Fruit fly (Drosophila melanogaster) whole organism, adult: ENCODE data around the gene Sap47.
A peak's percentile ranks its signal among the peaks of the same experiment; 100 is the strongest.

ENCODE experiments used
- CG11617 ChIP-seq: fragments of 200-800 bp; sonication (Bioruptor generic); optimal IDR thresholded peaks from 2 replicates; lab custom pipeline; 2017; ENCODE audit warnings: mild to moderate bottlenecking, missing biosample characterization, missing genetic modification reagents, missing genetic modification characterization
- CG12768 ChIP-seq: fragments of 200-800 bp; sonication (Bioruptor generic); optimal IDR thresholded peaks from 2 replicates; lab custom pipeline; 2017; ENCODE audit warnings: missing biosample characterization, missing genetic modification characterization, mild to moderate bottlenecking, moderate library complexity, missing genetic modification reagents
- CG14711 ChIP-seq: fragments of 200-800 bp; sonication (Bioruptor generic); optimal IDR thresholded peaks from 2 replicates; lab custom pipeline; 2018; ENCODE audit warnings: missing biosample characterization, mild to moderate bottlenecking, missing genetic modification characterization, moderate library complexity
- CG1620 ChIP-seq: fragments of 200-800 bp; sonication (Bioruptor generic); optimal IDR thresholded peaks from 2 replicates; lab custom pipeline; 2016; ENCODE audit warnings: missing biosample characterization, missing genetic modification characterization
- CG33017 ChIP-seq: fragments of 200-800 bp; sonication (Bioruptor generic); optimal IDR thresholded peaks from 2 replicates; lab custom pipeline; 2018; ENCODE audit warnings: missing biosample characterization, mild to moderate bottlenecking, missing genetic modification characterization, moderate library complexity
- CG5204 ChIP-seq: fragments of 200-800 bp; sonication (Bioruptor generic); optimal IDR thresholded peaks from 2 replicates; lab custom pipeline; 2016; ENCODE audit warnings: missing biosample characterization, missing genetic modification characterization
- CG7045 ChIP-seq: fragments of 200-800 bp; sonication (Bioruptor generic); optimal IDR thresholded peaks from 2 replicates; lab custom pipeline; 2017; ENCODE audit warnings: missing biosample characterization, mild to moderate bottlenecking, missing genetic modification characterization
- CG7101 ChIP-seq: fragments of 200-800 bp; sonication (Bioruptor generic); optimal IDR thresholded peaks from 2 replicates; lab custom pipeline; 2018; ENCODE audit warnings: missing biosample characterization, mild to moderate bottlenecking, missing genetic modification characterization, moderate library complexity
- Clk ChIP-seq: fragments of 200-800 bp; sonication (Bioruptor generic); optimal IDR thresholded peaks from 2 replicates; lab custom pipeline; 2017; ENCODE audit warnings: missing biosample characterization, missing genetic modification characterization
- Crg-1 ChIP-seq: fragments of 200-800 bp; sonication (Bioruptor generic); optimal IDR thresholded peaks from 2 replicates; lab custom pipeline; 2016; ENCODE audit warnings: missing biosample characterization, missing genetic modification characterization
- Hr96 ChIP-seq: fragments of 200-800 bp; sonication (Bioruptor generic); optimal IDR thresholded peaks from 2 replicates; lab custom pipeline; 2016; ENCODE audit warnings: missing biosample characterization, missing genetic modification characterization
- Mnt ChIP-seq: fragments of 200-800 bp; sonication (Bioruptor generic); optimal IDR thresholded peaks from 2 replicates; lab custom pipeline; 2016; ENCODE audit warnings: missing biosample characterization, mild to moderate bottlenecking, missing genetic modification characterization
- bab1 ChIP-seq: fragments of 200-800 bp; sonication (Bioruptor generic); optimal IDR thresholded peaks from 3 replicates; lab custom pipeline; 2019; ENCODE audit warnings: missing biosample characterization, mild to moderate bottlenecking, missing genetic modification characterization, moderate library complexity
- cic ChIP-seq: fragments of 200-800 bp; sonication (Bioruptor generic); optimal IDR thresholded peaks from 2 replicates; lab custom pipeline; 2017; ENCODE audit warnings: missing biosample characterization, mild to moderate bottlenecking, missing genetic modification characterization, moderate library complexity
- cnc ChIP-seq, 2 experiments: fragments of >200 bp; optimal IDR thresholded peaks; 2 replicates each; lab custom pipeline; 2017
- kay ChIP-seq: fragments of 200-800 bp; sonication (Bioruptor generic); peaks from one replicate; lab custom pipeline; 2016; ENCODE audit warnings: missing biosample characterization, missing genetic modification characterization, borderline replicate concordance
- ovo ChIP-seq: fragments of 200-800 bp; sonication (Bioruptor generic); optimal IDR thresholded peaks from 2 replicates; lab custom pipeline; 2016; ENCODE audit warnings: missing biosample characterization, missing genetic modification characterization
- pad ChIP-seq: fragments of 200-800 bp; sonication (Bioruptor generic); optimal IDR thresholded peaks from 3 replicates; lab custom pipeline; 2017; ENCODE audit warnings: missing biosample characterization, missing genetic modification characterization, mild to moderate bottlenecking, moderate library complexity, missing genetic modification reagents
- tj ChIP-seq: fragments of 200-800 bp; sonication (Bioruptor generic); optimal IDR thresholded peaks from 3 replicates; lab custom pipeline; 2017; ENCODE audit warnings: missing biosample characterization, mild to moderate bottlenecking, missing genetic modification characterization, moderate library complexity
- toe ChIP-seq: fragments of 200-800 bp; sonication (Bioruptor generic); optimal IDR thresholded peaks from 2 replicates; lab custom pipeline; 2016; ENCODE audit warnings: missing biosample characterization, missing genetic modification characterization

Sap47 gene

dm6 chr3R:15950843-15951242 lies 15.9 kb downstream of the Sap47 start, which contains the start of the genes CG31088 and CG46383:
TSS of gene CG31088 (minus strand) at chr3R:15950943.
TSS of gene CG46383 (minus strand) at chr3R:15950943.
- TF ChIP-seq tj (GFP tag; lab: Kevin White, UChicago) (no peak), Crg-1 (GFP tag; lab: Kevin White, UChicago) (no peak), bab1 (GFP tag; lab: Kevin White, UChicago) (no peak), CG33017 (tag; lab: Kevin White, UChicago) (no peak), Clk (GFP tag; lab: Kevin White, UChicago) (no peak), Mnt (GFP tag; lab: Kevin White, UChicago) (no peak), kay (GFP tag; lab: Kevin White, UChicago) (no peak), CG1620 (GFP tag; lab: Kevin White, UChicago) (no peak), CG7101 (tag; lab: Kevin White, UChicago) (no peak), toe (no peak), cnc (optimal IDR thresholded peaks at IDR 0.05; lab: Kevin White, UChicago) (no peak), pad (GFP tag; lab: Kevin White, UChicago) (no peak), CG7045 (GFP tag; lab: Kevin White, UChicago) (no peak), CG5204 (no peak), Hr96 (GFP tag; lab: Kevin White, UChicago) (no peak), ovo (GFP tag; lab: Kevin White, UChicago) (no peak), CG14711 (tag; lab: Kevin White, UChicago) (no peak)

- TF ChIP-seq CG14711 (tag; lab: Kevin White, UChicago), result peak; percentile 43
- peak; percentile 31 for TF ChIP-seq Mnt (GFP tag; lab: Kevin White, UChicago)
- TF ChIP-seq ovo (GFP tag; lab: Kevin White, UChicago), result no peak
- TF ChIP-seq bab1 (GFP tag; lab: Kevin White, UChicago), result peak; percentile 59
- TF ChIP-seq tj (GFP tag; lab: Kevin White, UChicago), result peak; percentile 78
- TF ChIP-seq Crg-1 (GFP tag; lab: Kevin White, UChicago), result no peak
- TF ChIP-seq CG1620 (GFP tag; lab: Kevin White, UChicago), result no peak
- no peak for TF ChIP-seq cic (GFP tag; lab: Kevin White, UChicago)
- no peak for TF ChIP-seq CG5204
- peak; percentile 12 for TF ChIP-seq CG7101 (tag; lab: Kevin White, UChicago)
- TF ChIP-seq CG11617, result peak; percentile 42
- no peak for TF ChIP-seq pad (GFP tag; lab: Kevin White, UChicago)
Observed at dm6 chr3R:15963690-15964281, 28.9 kb downstream of the Sap47 start, which contains the start of the genes CG4287 and CG5516. TSS of gene CG4287 (minus strand) at chr3R:15963867. TSS of gene CG5516 (plus strand) at chr3R:15963884.

- TF ChIP-seq bab1 (GFP tag; lab: Kevin White, UChicago) (peak; percentile 92), tj (GFP tag; lab: Kevin White, UChicago) (peak; percentile 64), CG12768 (GFP tag; lab: Kevin White, UChicago) (peak; percentile 28), CG1620 (GFP tag; lab: Kevin White, UChicago) (peak; percentile 94), CG5204 (no peak), cic (GFP tag; lab: Kevin White, UChicago) (peak; percentile 31), CG33017 (tag; lab: Kevin White, UChicago) (peak; percentile 94), toe (peak; percentile 72), CG14711 (tag; lab: Kevin White, UChicago) (peak; percentile 60), Mnt (GFP tag; lab: Kevin White, UChicago) (peak; percentile 64), CG7101 (tag; lab: Kevin White, UChicago) (peak; percentile 95), Hr96 (GFP tag; lab: Kevin White, UChicago) (peak; percentile 85), Clk (GFP tag; lab: Kevin White, UChicago) (no peak), cnc (optimal IDR thresholded peaks at IDR 0.05; lab: Kevin White, UChicago) (no peak), kay (GFP tag; lab: Kevin White, UChicago) (no peak), ovo (GFP tag; lab: Kevin White, UChicago) (peak; percentile 73), CG7045 (GFP tag; lab: Kevin White, UChicago) (peak; percentile 71), CG11617 (peak; percentile 87), pad (GFP tag; lab: Kevin White, UChicago) (peak; percentile 2), Crg-1 (GFP tag; lab: Kevin White, UChicago) (peak; percentile 70)
Observed at dm6 chr3R:15965169-15965568, 30.3 kb downstream of the Sap47 start, which contains the start of the genes CG32856 and Rbf2. TSS of gene CG32856 (minus strand) at chr3R:15965351. TSS of gene Rbf2 (plus strand) at chr3R:15965446.

dm6 chr3R:15972298-15972978 lies 37.5 kb downstream of the Sap47 start, which contains the start of gene mor:
TSS of gene mor (minus strand) at chr3R:15972913.
- no peak for TF ChIP-seq CG11617
- TF ChIP-seq Mnt (GFP tag; lab: Kevin White, UChicago), result no peak
- TF ChIP-seq bab1 (GFP tag; lab: Kevin White, UChicago), result no peak
- TF ChIP-seq Clk (GFP tag; lab: Kevin White, UChicago), result no peak
- TF ChIP-seq Crg-1 (GFP tag; lab: Kevin White, UChicago), result no peak
- peak; percentile 17 for TF ChIP-seq pad (GFP tag; lab: Kevin White, UChicago)
- TF ChIP-seq CG12768 (GFP tag; lab: Kevin White, UChicago), result no peak
- no peak for TF ChIP-seq CG14711 (tag; lab: Kevin White, UChicago)
- no peak for TF ChIP-seq tj (GFP tag; lab: Kevin White, UChicago)

- TF ChIP-seq Hr96 (GFP tag; lab: Kevin White, UChicago) (peak; percentile 57), cic (GFP tag; lab: Kevin White, UChicago) (no peak), CG33017 (tag; lab: Kevin White, UChicago) (peak; percentile 23), CG12768 (GFP tag; lab: Kevin White, UChicago) (no peak), cnc (optimal IDR thresholded peaks at IDR 0.05; lab: Kevin White, UChicago) (no peak), Mnt (GFP tag; lab: Kevin White, UChicago) (peak; percentile 59), pad (GFP tag; lab: Kevin White, UChicago) (no peak), bab1 (GFP tag; lab: Kevin White, UChicago) (peak; percentile 56), CG5204 (peak; percentile 78), Crg-1 (GFP tag; lab: Kevin White, UChicago) (no peak), ovo (GFP tag; lab: Kevin White, UChicago) (peak; percentile 9), kay (GFP tag; lab: Kevin White, UChicago) (no peak), tj (GFP tag; lab: Kevin White, UChicago) (peak; percentile 45), CG11617 (peak; percentile 54), CG1620 (GFP tag; lab: Kevin White, UChicago) (peak; percentile 52), Clk (GFP tag; lab: Kevin White, UChicago) (no peak), CG7045 (GFP tag; lab: Kevin White, UChicago) (peak; percentile 4), CG7101 (tag; lab: Kevin White, UChicago) (peak; percentile 50), CG14711 (tag; lab: Kevin White, UChicago) (peak; percentile 33), toe (peak; percentile 89)
Observed at dm6 chr3R:15972979-15973486, 38.1 kb downstream of the Sap47 start, which contains the start of gene Hel89B. TSS of gene Hel89B (plus strand) at chr3R:15973298.
